Fruit fly (Drosophila melanogaster): ENCODE data around the gene CG12237.

The CG12237 gene

DNA sequence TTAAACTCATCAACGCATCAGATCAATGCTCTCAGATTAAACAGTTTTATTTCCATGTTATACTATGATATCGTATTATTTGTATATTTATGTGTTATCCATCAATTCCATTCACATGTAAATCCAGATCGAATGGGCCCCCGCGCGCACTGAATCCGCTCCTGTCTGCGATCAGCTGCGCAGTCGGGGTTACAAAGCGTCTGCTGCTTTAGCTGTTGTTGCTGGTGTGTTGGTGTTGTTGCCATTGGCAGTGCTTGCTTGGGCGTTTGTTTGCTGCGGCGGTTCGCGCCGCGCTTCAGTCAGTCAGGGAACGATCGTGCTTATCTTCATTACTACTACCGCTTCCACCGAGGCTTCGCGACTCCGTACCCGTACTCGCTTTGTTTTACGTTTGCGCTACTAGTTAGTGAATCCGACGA lies 24.3 kb upstream of the CG12237 start, which contains the start of gene Zw (continued):
- no peak for TF ChIP-seq Vsx1 (GFP tag; optimal IDR thresholded peaks at IDR 0.05)
- 0 out of 2 replicates have a peak, but pooled peaks have one; percentile 19 for TF ChIP-seq crol (GFP tag; IDR thresholded peaks at IDR 0.05)
- TF ChIP-seq CG4328 (GFP tag; optimal IDR thresholded peaks at IDR 0.05), result no peak
- peak; percentile 44 for TF ChIP-seq CG10654 (GFP tag; optimal IDR thresholded peaks at IDR 0.05)
- no peak for TF ChIP-seq CG2129 (GFP tag; IDR thresholded peaks at IDR 0.05; ENCODE audit: partially characterized antibody)
- TF ChIP-seq CG32772 (GFP tag; IDR thresholded peaks at IDR 0.05), result peak; percentile 59
- TF ChIP-seq Dek (tag; optimal IDR thresholded peaks at IDR 0.05), result no peak
- peak; percentile 42; the same call in 1 of the 2 replicates for TF ChIP-seq CG4730 (GFP tag; IDR thresholded peaks at IDR 0.05)
- no peak for TF ChIP-seq Abd-B (GFP tag; optimal IDR thresholded peaks at IDR 0.05)
- TF ChIP-seq kay (GFP tag; optimal IDR thresholded peaks at IDR 0.05), result no peak
- no peak for TF ChIP-seq Mad (GFP tag; optimal IDR thresholded peaks at IDR 0.05)
- peak; percentile 35 for TF ChIP-seq Antp (GFP tag; optimal IDR thresholded peaks at IDR 0.05)
- no peak for TF ChIP-seq CG7963 (GFP tag; IDR thresholded peaks at IDR 0.05; ENCODE audit: partially characterized antibody)
- peak; percentile 61 for TF ChIP-seq mam (GFP tag; optimal IDR thresholded peaks at IDR 0.05)
- TF ChIP-seq bab2 (GFP tag; optimal IDR thresholded peaks at IDR 0.05), result peak; percentile 32
- TF ChIP-seq CG9932 (GFP tag; IDR thresholded peaks at IDR 0.05), result peak; percentile 88
- peak; percentile 51 for TF ChIP-seq CG15696 (tag; optimal IDR thresholded peaks at IDR 0.05)
- peak; percentile 10 for TF ChIP-seq CG13624 (GFP tag; optimal IDR thresholded peaks at IDR 0.05)
- peak; percentile 57 for TF ChIP-seq CG2678 (tag; optimal IDR thresholded peaks at IDR 0.05)
- TF ChIP-seq E2f2 (GFP tag; IDR thresholded peaks at IDR 0.05), result peak; percentile 35; the same call in 1 of the 2 replicates
- TF ChIP-seq CG12219 (GFP tag; optimal IDR thresholded peaks at IDR 0.05), result peak; percentile 28
- no peak for TF ChIP-seq Atf6 (GFP tag; IDR thresholded peaks at IDR 0.05)
- TF ChIP-seq CG11560 (tag; IDR thresholded peaks at IDR 0.05), result no peak
- no peak for TF ChIP-seq p53 (GFP tag; optimal IDR thresholded peaks at IDR 0.05)
- TF ChIP-seq eyg (GFP tag; optimal IDR thresholded peaks at IDR 0.05), result no peak
- TF ChIP-seq emc (GFP tag; optimal IDR thresholded peaks at IDR 0.05), result no peak
- TF ChIP-seq CG16863 (GFP tag; optimal IDR thresholded peaks at IDR 0.05), result peak; percentile 47
- peak; percentile 52 for TF ChIP-seq CG11247 (GFP tag; IDR thresholded peaks at IDR 0.05)
- TF ChIP-seq mirr (GFP tag; optimal IDR thresholded peaks at IDR 0.05), result peak; percentile 46
- peak; percentile 86 for TF ChIP-seq slbo (GFP tag; IDR thresholded peaks at IDR 0.05)
- no peak for TF ChIP-seq CG10565 (GFP tag; optimal IDR thresholded peaks at IDR 0.05)
- no peak for TF ChIP-seq pzg (GFP tag; optimal IDR thresholded peaks at IDR 0.05)
- peak; percentile 13; the same call in 1 of the 2 replicates for TF ChIP-seq GATAe (GFP tag; conservative IDR thresholded peaks at IDR 0.05)
- peak; percentile 2 to 3 for TF ChIP-seq Hr51 (GFP tag; optimal IDR thresholded peaks at IDR 0.05)
- peak; percentile 38; the same call in 1 of the 2 replicates for TF ChIP-seq MBD-R2 (GFP tag; IDR thresholded peaks at IDR 0.05)
- no peak for TF ChIP-seq Max (GFP tag; optimal IDR thresholded peaks at IDR 0.05)
- TF ChIP-seq vvl (GFP tag; IDR thresholded peaks at IDR 0.05), result peak; percentile 84
- TF ChIP-seq CG15073 (GFP tag; optimal IDR thresholded peaks at IDR 0.05), result no peak
- peak; percentile 6 for TF ChIP-seq Atf3 (GFP tag; optimal IDR thresholded peaks at IDR 0.05)
- no peak for TF ChIP-seq crc (GFP tag; optimal IDR thresholded peaks at IDR 0.05)
- peak; percentile 19 for TF ChIP-seq Mes4 (GFP tag; optimal IDR thresholded peaks at IDR 0.05)
- no peak for TF ChIP-seq gcm (GFP tag; optimal IDR thresholded peaks at IDR 0.05)
- peak; percentile 19 for TF ChIP-seq pum (GFP tag; optimal IDR thresholded peaks at IDR 0.05)
- TF ChIP-seq CG11398 (GFP tag; optimal IDR thresholded peaks at IDR 0.05), result no peak
- peak; percentile 66 for TF ChIP-seq CG7839 (tag; optimal IDR thresholded peaks at IDR 0.05)
- TF ChIP-seq CG1603 (tag; optimal IDR thresholded peaks at IDR 0.05), result peak; percentile 53
- TF ChIP-seq CHES-1-like (GFP tag; optimal IDR thresholded peaks at IDR 0.05), result no peak
- no peak for TF ChIP-seq CG17612 (GFP tag; IDR thresholded peaks at IDR 0.05)
- TF ChIP-seq nerfin-2 (GFP tag; IDR thresholded peaks at IDR 0.05; ENCODE audit: partially characterized antibody), result no peak
- TF ChIP-seq h (optimal IDR thresholded peaks at IDR 0.05), result no peak
- peak; percentile 60 for TF ChIP-seq CG11085 (GFP tag; IDR thresholded peaks at IDR 0.05)
- peak; percentile 57 for TF ChIP-seq Bgb (GFP tag; IDR thresholded peaks at IDR 0.05; ENCODE audit: partially characterized antibody)

All from whole organism, embryonic.